Worm (Caenorhabditis elegans): ENCODE results near the gene T03E6.9.

The T03E6.9 gene

DNA sequence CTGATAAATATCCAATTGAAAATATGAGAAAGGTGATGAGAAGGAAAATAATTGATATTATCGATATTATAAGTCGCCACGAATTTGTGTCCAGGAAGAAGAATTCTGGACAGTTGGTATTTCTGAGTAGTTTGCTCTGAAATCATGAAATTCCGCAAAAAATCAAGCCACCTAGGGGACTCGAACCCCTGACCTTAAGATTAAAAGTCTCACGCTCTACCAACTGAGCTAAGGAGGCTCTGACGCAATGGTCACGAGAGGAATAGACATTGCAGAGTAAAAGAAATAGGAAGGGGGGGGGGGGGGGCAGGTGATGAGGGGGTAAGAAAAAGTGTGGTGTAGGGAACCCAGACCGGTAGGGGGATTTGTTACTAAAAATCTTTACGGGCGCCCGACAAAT, 21.4 kb upstream of the T03E6.9 start (continued):
- TF ChIP-seq nhr-25 (tag; optimal IDR thresholded peaks at IDR 0.05; ENCODE audit: borderline replicate concordance, insufficient read depth), result no peak
- TF ChIP-seq vab-7 (GFP tag; IDR thresholded peaks at IDR 0.05), result peak; percentile 54; the same call in 1 of the 2 replicates
- TF ChIP-seq nhr-10 (tag; optimal IDR thresholded peaks at IDR 0.05), result no peak
- TF ChIP-seq nhr-76 (tag; optimal IDR thresholded peaks at IDR 0.05), result no peak
- no peak for TF ChIP-seq Y75B8A.6 (GFP tag; IDR thresholded peaks at IDR 0.05)
- TF ChIP-seq ceh-44 (GFP tag; IDR thresholded peaks at IDR 0.05), result no peak
- no peak for TF ChIP-seq skn-1 (tag; optimal IDR thresholded peaks at IDR 0.05)
- no peak for TF ChIP-seq hlh-11 (tag; optimal IDR thresholded peaks at IDR 0.05)
- no peak for TF ChIP-seq nhr-6 (tag; optimal IDR thresholded peaks at IDR 0.05)
- TF ChIP-seq T20F7.1 (GFP tag; optimal IDR thresholded peaks at IDR 0.05), result no peak
- no peak for TF ChIP-seq pqm-1 (tag; optimal IDR thresholded peaks at IDR 0.05)
- TF ChIP-seq spr-3 (GFP tag; optimal IDR thresholded peaks at IDR 0.05), result peak; percentile 33

- TF ChIP-seq ZK337.2 (GFP tag; IDR thresholded peaks at IDR 0.05), result no peak
- TF ChIP-seq lin-29 (GFP tag; IDR thresholded peaks at IDR 0.05), result no peak
- no peak for TF ChIP-seq pha-4 (GFP tag; IDR thresholded peaks at IDR 0.05)
- no peak for TF ChIP-seq pha-4 (tag; optimal IDR thresholded peaks at IDR 0.05)
- TF ChIP-seq D1046.2 (GFP tag; IDR thresholded peaks at IDR 0.05), result no peak
- no peak for TF ChIP-seq hmg-1.1 (GFP tag; IDR thresholded peaks at IDR 0.05)
- TF ChIP-seq fkh-10 (GFP tag; optimal IDR thresholded peaks at IDR 0.05), result no peak
- TF ChIP-seq attf-4 (tag; optimal IDR thresholded peaks at IDR 0.05), result no peak
- TF ChIP-seq unc-62 (GFP tag; optimal IDR thresholded peaks at IDR 0.05 in 1 of 2), result peak in 1 of 2 experiments; percentile 76
- TF ChIP-seq unc-62 (tag; optimal IDR thresholded peaks at IDR 0.05), result no peak
- no peak for TF ChIP-seq T26A8.4 (GFP tag; IDR thresholded peaks at IDR 0.05)
- TF ChIP-seq F44E2.7 (GFP tag; IDR thresholded peaks at IDR 0.05), result no peak
- TF ChIP-seq pqm-1 (tag; optimal IDR thresholded peaks at IDR 0.05), result peak; percentile 34
- no peak for TF ChIP-seq ceh-28 (tag; optimal IDR thresholded peaks at IDR 0.05)
- TF ChIP-seq saeg-2 (GFP tag; IDR thresholded peaks at IDR 0.05), result no peak
- TF ChIP-seq ceh-82 (tag; optimal IDR thresholded peaks at IDR 0.05), result no peak
- TF ChIP-seq dmd-6 (GFP tag; IDR thresholded peaks at IDR 0.05), result no peak
- no peak for TF ChIP-seq unc-130 (GFP tag; optimal IDR thresholded peaks at IDR 0.05)
- no peak for TF ChIP-seq set-16 (GFP tag; IDR thresholded peaks at IDR 0.05)
- TF ChIP-seq zfp-2 (tag; optimal IDR thresholded peaks at IDR 0.05), result no peak
- TF ChIP-seq lin-15B (tag; optimal IDR thresholded peaks at IDR 0.05), result no peak
- no peak for TF ChIP-seq nhr-41 (GFP tag; IDR thresholded peaks at IDR 0.05)
- no peak for TF ChIP-seq daf-16 (GFP tag; optimal IDR thresholded peaks at IDR 0.05)
- TF ChIP-seq daf-16 (tag; optimal IDR thresholded peaks at IDR 0.05), result peak; percentile 92
- no peak for TF ChIP-seq unc-39 (tag; optimal IDR thresholded peaks at IDR 0.05)
- TF ChIP-seq R02D3.7 (tag; optimal IDR thresholded peaks at IDR 0.05), result no peak
- no peak for TF ChIP-seq lin-13 (GFP tag; optimal IDR thresholded peaks at IDR 0.05)
- TF ChIP-seq aly-2 (tag; optimal IDR thresholded peaks at IDR 0.05), result no peak
- no peak for TF ChIP-seq ceh-62 (tag; optimal IDR thresholded peaks at IDR 0.05)
- peak; percentile 42 for TF ChIP-seq dve-1 (tag; optimal IDR thresholded peaks at IDR 0.05; ENCODE audit: insufficient read depth)
- no peak for TF ChIP-seq mep-1 (tag; optimal IDR thresholded peaks at IDR 0.05)
- TF ChIP-seq lim-7 (GFP tag; IDR thresholded peaks at IDR 0.05), result no peak
- no peak for TF ChIP-seq nhr-28 (tag; optimal IDR thresholded peaks at IDR 0.05)
Measured at ce11 chrV:16620874-16621273, 20.4 kb upstream of the T03E6.9 start, which contains the start of gene Y70C5A.3. Gene Y70C5A.3, minus strand, starts transcription at chrV:16620923.
